Worm (Caenorhabditis elegans): Measurements from ENCODE around the gene eor-2.

- TF ChIP-seq nhr-28 (tag; optimal IDR thresholded peaks at IDR 0.05) (no peak), nhr-12 (tag; optimal IDR thresholded peaks at IDR 0.05) (no peak), pqm-1 (tag; optimal IDR thresholded peaks at IDR 0.05) (no peak)
These were observed 22.0 kb upstream of the eor-2 start for ce11 chrX:14580853-14581252.

Measured in whole organism, L3 larva.